Worm (Caenorhabditis elegans) whole organism, L3 larva: ENCODE measurements around the gene Y39A3B.8.
A peak's percentile ranks its signal among the peaks of the same experiment; 100 is the strongest.

Experiments
- R02D3.7 ChIP-seq: fragments of 150-350 bp; optimal IDR thresholded peaks from 2 replicates; lab custom pipeline; 2014; ENCODE audit warnings: missing biosample characterization, missing genetic modification characterization
- aly-2 ChIP-seq: fragments of 150-350 bp; optimal IDR thresholded peaks from 2 replicates; lab custom pipeline; 2014; ENCODE audit warnings: missing biosample characterization, missing genetic modification characterization
- ama-1 ChIP-seq: fragments of 150-350 bp; optimal IDR thresholded peaks from 2 replicates; lab custom pipeline; 2018
- ceh-28 ChIP-seq: fragments of 150-350 bp; optimal IDR thresholded peaks from 2 replicates; lab custom pipeline; 2014; ENCODE audit warnings: missing biosample characterization, missing genetic modification reagents, missing genetic modification characterization
- ceh-82 ChIP-seq: fragments of 150-350 bp; optimal IDR thresholded peaks from 2 replicates; lab custom pipeline; 2014; ENCODE audit warnings: missing biosample characterization, missing genetic modification characterization
- ceh-9 ChIP-seq: sonication (generic microtip); optimal IDR thresholded peaks from 2 replicates; lab custom pipeline; 2018; ENCODE audit warnings: missing biosample characterization, missing genetic modification characterization
- daf-12 ChIP-seq: fragments of 150-350 bp; optimal IDR thresholded peaks from 2 replicates; lab custom pipeline; 2014; ENCODE audit warnings: missing biosample characterization, missing genetic modification reagents, missing genetic modification characterization
- egl-27 ChIP-seq: sonication (generic microtip); optimal IDR thresholded peaks from 4 replicates; lab custom pipeline; 2017; ENCODE audit warnings: missing biosample characterization, missing genetic modification reagents, missing genetic modification characterization
- egl-5 ChIP-seq: fragments of 150-350 bp; optimal IDR thresholded peaks from 2 replicates; lab custom pipeline; 2017; ENCODE audit warnings: missing biosample characterization, missing genetic modification reagents, missing genetic modification characterization, inconsistent platforms
- eor-1 ChIP-seq, 2 experiments: fragments of 150-350 bp; optimal IDR thresholded peaks; 2 replicates each; lab custom pipeline; 2014 to 2018; ENCODE audit warnings: missing biosample characterization in 2 of 2, missing genetic modification characterization in 2 of 2
- fkh-10 ChIP-seq: sonication (generic microtip); optimal IDR thresholded peaks from 2 replicates; lab custom pipeline; 2017; ENCODE audit warnings: missing biosample characterization, missing genetic modification reagents, missing genetic modification characterization
- fkh-2 ChIP-seq: fragments of 150-350 bp; optimal IDR thresholded peaks from 2 replicates; lab custom pipeline; 2014; ENCODE audit warnings: missing biosample characterization, missing genetic modification reagents, missing genetic modification characterization
- hmg-11 ChIP-seq: sonication (generic microtip); optimal IDR thresholded peaks from 2 replicates; lab custom pipeline; 2016; ENCODE audit warnings: missing genetic modification characterization, missing compliant biosample characterization
- jun-1 ChIP-seq: fragments of 150-350 bp; optimal IDR thresholded peaks from 2 replicates; lab custom pipeline; 2014; ENCODE audit warnings: missing biosample characterization, missing genetic modification reagents, missing genetic modification characterization
- lin-39 ChIP-seq: fragments of 150-350 bp; optimal IDR thresholded peaks from 2 replicates; lab custom pipeline; 2018; ENCODE audit warnings: missing biosample characterization, missing genetic modification reagents, missing genetic modification characterization
- mdl-1 ChIP-seq: fragments of 150-350 bp; optimal IDR thresholded peaks from 2 replicates; lab custom pipeline; 2014; ENCODE audit warnings: missing biosample characterization, missing genetic modification characterization
- nfya-1 ChIP-seq: sonication (generic microtip); optimal IDR thresholded peaks from 2 replicates; lab custom pipeline; 2017; ENCODE audit warnings: missing genetic modification characterization, mild to moderate bottlenecking, missing compliant biosample characterization, antibody characterized with exemption, moderate library complexity; ENCODE audit not compliant: insufficient read depth
- nhr-23 ChIP-seq: fragments of 150-350 bp; optimal IDR thresholded peaks from 2 replicates; lab custom pipeline; 2014; ENCODE audit warnings: missing biosample characterization, missing genetic modification reagents, missing genetic modification characterization
- nhr-25 ChIP-seq: sonication (generic microtip); optimal IDR thresholded peaks from 2 replicates; lab custom pipeline; 2017; ENCODE audit warnings: missing biosample characterization, missing genetic modification characterization
- nhr-28 ChIP-seq: fragments of 150-350 bp; optimal IDR thresholded peaks from 2 replicates; lab custom pipeline; 2014; ENCODE audit warnings: missing biosample characterization, missing genetic modification characterization
- nhr-43 ChIP-seq: sonication (generic microtip); optimal IDR thresholded peaks from 2 replicates; lab custom pipeline; 2016; ENCODE audit warnings: mild to moderate bottlenecking, missing genetic modification characterization, missing compliant biosample characterization; ENCODE audit not compliant: poor library complexity, severe bottlenecking
- nhr-67 ChIP-seq: fragments of 150-350 bp; optimal IDR thresholded peaks from 2 replicates; lab custom pipeline; 2014; ENCODE audit warnings: missing biosample characterization, missing genetic modification characterization
- nhr-76 ChIP-seq: fragments of 150-350 bp; sonication (generic microtip); optimal IDR thresholded peaks from 5 replicates; lab custom pipeline; 2014; ENCODE audit warnings: missing biosample characterization, missing genetic modification characterization
- nhr-77 ChIP-seq: fragments of 150-350 bp; optimal IDR thresholded peaks from 2 replicates; lab custom pipeline; 2014; ENCODE audit warnings: missing biosample characterization, missing genetic modification characterization
- pqm-1 ChIP-seq: fragments of 150-350 bp; optimal IDR thresholded peaks from 2 replicates; lab custom pipeline; 2017; ENCODE audit warnings: missing biosample characterization, missing genetic modification characterization, inconsistent platforms
- sea-2 ChIP-seq: fragments of 150-350 bp; sonication (generic microtip); optimal IDR thresholded peaks from 4 replicates; lab custom pipeline; 2014; ENCODE audit warnings: missing biosample characterization, missing genetic modification reagents, missing genetic modification characterization
- skn-1 ChIP-seq: fragments of 150-350 bp; optimal IDR thresholded peaks from 2 replicates; lab custom pipeline; 2014; ENCODE audit warnings: missing biosample characterization, missing genetic modification characterization
- snpc-4 ChIP-seq: fragments of 150-350 bp; optimal IDR thresholded peaks from 2 replicates; lab custom pipeline; 2014; ENCODE audit warnings: missing biosample characterization, missing genetic modification characterization
- ztf-11 ChIP-seq: fragments of 150-350 bp; optimal IDR thresholded peaks from 2 replicates; lab custom pipeline; 2014; ENCODE audit warnings: missing biosample characterization, missing genetic modification characterization

The Y39A3B.8 gene

DNA sequence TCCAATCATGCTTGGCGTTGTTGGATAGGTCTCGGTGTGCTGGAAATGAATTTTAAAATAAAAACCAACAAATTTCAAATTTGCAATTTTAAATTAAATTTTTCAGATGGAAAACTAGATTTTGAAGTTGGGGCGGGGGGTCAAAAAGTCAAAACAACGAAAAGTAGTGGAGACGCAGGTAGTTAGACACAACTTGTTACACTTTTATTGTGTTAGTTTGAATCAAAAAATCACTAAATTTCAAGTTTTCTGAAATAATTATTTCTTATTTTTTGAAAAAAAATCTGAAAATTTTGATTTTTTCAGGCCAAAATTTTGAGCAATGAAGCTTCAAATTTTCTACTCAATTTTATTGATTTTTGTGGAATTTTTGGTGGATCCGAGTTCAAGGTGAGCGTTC is at the start of gene Y39A3B.8:
Gene Y39A3B.8, plus strand, starts transcription at position 301 of the 400 bp plus-strand sequence.
- TF ChIP-seq ceh-82 (no peak), nhr-28 (tag; lab: Kevin White, UChicago) (no peak), jun-1 (tag; lab: Kevin White, UChicago) (no peak), nhr-67 (no peak), daf-12 (tag; lab: Kevin White, UChicago) (no peak), egl-5 (tag; lab: Kevin White, UChicago) (no peak), hmg-11 (no peak), ceh-28 (tag; lab: Kevin White, UChicago) (no peak), nhr-25 (tag; lab: Kevin White, UChicago) (no peak), mdl-1 (tag; lab: Kevin White, UChicago) (no peak), nhr-43 (tag; lab: Kevin White, UChicago) (no peak), aly-2 (tag; lab: Kevin White, UChicago) (no peak)

DNA sequence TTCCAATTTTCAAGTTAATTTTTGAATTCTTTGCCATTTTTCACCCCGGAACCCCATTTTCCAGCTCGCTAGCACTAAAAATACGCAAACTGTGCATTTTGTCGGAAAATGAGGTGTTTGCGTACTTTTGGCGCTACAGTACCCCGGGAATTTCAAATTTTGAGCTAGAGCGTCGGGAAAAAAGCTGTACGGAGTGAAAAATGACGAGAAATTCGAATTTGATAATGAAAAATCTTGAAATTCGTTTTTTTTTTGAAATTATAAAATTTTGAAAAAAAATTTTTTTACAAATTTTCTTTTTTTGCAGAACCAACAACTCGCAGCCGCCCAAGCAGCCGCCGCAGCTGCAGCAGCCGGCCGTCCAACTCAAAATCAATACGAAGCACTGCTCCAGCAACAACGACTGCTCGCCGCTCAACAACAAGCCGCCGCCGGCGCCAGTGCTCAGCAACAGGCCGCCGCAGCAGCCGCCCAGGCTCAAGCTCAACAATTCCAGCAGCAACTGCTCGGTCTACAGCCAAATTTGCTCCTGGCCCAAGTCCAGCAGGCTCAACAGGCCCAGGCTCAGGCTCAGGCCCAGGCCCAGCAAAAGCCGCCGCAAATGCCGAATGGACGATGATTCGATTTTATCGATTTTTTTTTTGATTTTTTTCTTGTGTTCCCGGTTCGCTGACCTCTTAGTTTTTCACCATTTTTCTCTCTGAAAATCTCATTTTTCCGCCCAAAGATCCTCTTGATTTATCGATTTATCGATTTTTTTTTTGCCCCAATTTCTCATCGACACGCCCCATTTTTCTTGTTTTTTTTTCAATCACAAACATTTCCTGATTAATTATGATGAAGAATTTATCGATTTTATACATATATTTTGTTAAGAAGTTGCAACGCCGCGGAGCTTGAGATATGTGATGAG is 48.8 kb upstream of the Y39A3B.8 start:
- TF ChIP-seq sea-2 (GFP tag; lab: Kevin White, UChicago) (no peak), R02D3.7 (tag; lab: Kevin White, UChicago) (no peak), ceh-28 (tag; lab: Kevin White, UChicago) (peak; percentile 96), jun-1 (tag; lab: Kevin White, UChicago) (no peak), mdl-1 (tag; lab: Kevin White, UChicago) (no peak), hmg-11 (no peak), snpc-4 (no peak)

DNA sequence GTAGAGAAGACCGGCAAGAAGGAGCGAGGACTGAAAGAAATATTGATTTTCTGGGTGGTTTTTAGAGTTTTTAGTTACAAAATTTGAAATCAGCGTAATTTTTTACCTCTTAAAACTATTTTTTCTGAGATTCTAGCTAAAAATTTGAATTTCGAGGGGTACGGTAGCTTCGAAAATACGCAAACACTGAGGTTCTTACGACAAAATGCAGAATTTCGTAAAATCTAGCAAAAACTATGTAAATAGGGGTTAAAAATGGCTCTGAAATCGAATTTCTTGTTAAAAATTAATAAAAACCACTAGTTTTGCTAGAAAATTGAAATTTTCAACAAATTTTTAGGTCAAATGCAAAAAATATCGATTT is 48.2 kb upstream of the Y39A3B.8 start:
- no peak for TF ChIP-seq fkh-10
- no peak for TF ChIP-seq nhr-77
- TF ChIP-seq ceh-28 (tag; lab: Kevin White, UChicago), result no peak
- no peak for TF ChIP-seq eor-1 (tag; optimal IDR thresholded peaks at IDR 0.05; lab: Kevin White, UChicago)
- no peak for TF ChIP-seq nhr-28 (tag; lab: Kevin White, UChicago)
- no peak for TF ChIP-seq fkh-2 (tag; lab: Kevin White, UChicago)
- no peak for TF ChIP-seq nhr-23
- TF ChIP-seq R02D3.7 (tag; lab: Kevin White, UChicago), result no peak
- TF ChIP-seq, all 47 proteins: peak for 0

DNA sequence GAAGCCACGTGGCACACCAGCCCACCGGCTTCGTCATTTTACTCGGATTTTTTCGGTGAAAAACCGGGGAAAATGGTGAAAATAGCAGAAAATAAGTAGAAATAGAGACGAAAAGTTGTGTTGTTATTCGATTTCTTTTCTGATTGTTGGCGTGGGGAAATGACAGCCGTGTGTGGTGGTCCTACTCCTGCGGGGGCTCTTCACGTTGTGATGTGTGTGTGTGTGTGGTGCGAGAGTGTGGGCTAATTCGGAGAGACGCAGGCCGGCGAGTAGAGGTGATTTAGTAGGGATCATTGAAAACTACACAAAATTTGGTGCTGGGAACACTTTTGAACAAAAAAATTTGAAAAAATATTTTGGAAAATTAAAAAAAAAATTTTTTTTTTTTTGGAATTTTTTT is 44.3 kb upstream of the Y39A3B.8 start, which contains the start of gene F53A3.1:
Gene F53A3.1, minus strand, starts transcription at position 150 of the 400 bp plus-strand sequence.
- no peak for TF ChIP-seq nfya-1 (tag; lab: Kevin White, UChicago)
- TF ChIP-seq lin-39 (tag; lab: Kevin White, UChicago), result peak; percentile 17
- no peak for TF ChIP-seq nhr-25 (tag; lab: Kevin White, UChicago)
- no peak for TF ChIP-seq nhr-43 (tag; lab: Kevin White, UChicago)
- TF ChIP-seq nhr-76 (tag; lab: Kevin White, UChicago), result no peak

DNA sequence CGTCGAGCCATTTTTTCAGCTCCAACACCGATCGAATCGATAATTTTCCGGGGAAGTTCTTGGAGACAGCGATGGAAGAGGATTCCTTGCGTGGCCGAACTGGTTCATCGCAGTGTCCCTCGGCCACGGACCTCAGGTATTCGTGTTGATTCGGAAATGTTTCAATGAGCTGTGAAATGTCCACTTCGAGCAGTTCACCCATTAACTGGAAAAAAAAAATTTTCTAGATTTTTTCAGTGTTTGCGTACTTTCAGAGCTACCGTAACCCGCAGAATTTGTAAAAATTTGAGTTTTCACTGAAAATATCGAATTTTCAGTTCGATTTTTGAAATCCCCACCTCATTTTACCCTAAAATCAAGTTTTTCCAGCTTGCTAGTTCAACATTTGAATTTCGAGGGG is 39.9 kb upstream of the Y39A3B.8 start:
- TF ChIP-seq nhr-28 (tag; lab: Kevin White, UChicago), result no peak

DNA sequence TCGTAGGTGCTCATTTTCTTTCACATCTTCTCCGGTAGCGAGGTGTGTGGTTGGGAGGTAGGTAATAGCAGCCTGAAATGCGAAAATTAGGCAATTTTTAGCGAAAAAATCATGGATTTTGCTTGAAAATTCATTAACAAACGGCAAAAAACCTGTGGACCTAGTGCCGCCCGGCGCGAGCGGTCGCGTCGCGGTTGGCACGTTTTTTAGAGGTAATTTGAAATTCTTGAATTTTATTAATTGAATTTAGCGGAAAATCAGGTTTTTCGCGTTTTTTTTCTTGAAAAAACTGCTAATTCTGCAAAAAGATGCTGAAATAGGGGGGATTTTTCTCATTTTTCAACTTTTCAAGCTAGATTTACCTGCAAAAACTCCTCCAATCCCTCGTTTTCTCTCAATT is 38.4 kb upstream of the Y39A3B.8 start:
- no peak for TF ChIP-seq egl-27 (tag; lab: Kevin White, UChicago)
- no peak for TF ChIP-seq nhr-23
- TF ChIP-seq ceh-9 (tag; lab: Kevin White, UChicago), result no peak
- no peak for TF ChIP-seq pqm-1 (tag; lab: Kevin White, UChicago)
- TF ChIP-seq ama-1 (lab: Kevin White, UChicago), result no peak
- no peak for TF ChIP-seq ztf-11 (tag; lab: Kevin White, UChicago)
- TF ChIP-seq nfya-1 (tag; lab: Kevin White, UChicago), result no peak
- TF ChIP-seq skn-1 (tag; lab: Kevin White, UChicago), result no peak
- TF ChIP-seq nhr-43 (tag; lab: Kevin White, UChicago), result no peak
